Fruit fly (Drosophila melanogaster) whole organism, adult: Measurements from ENCODE around the gene qtc.

ENCODE experiments used
- CG11617 ChIP-seq: fragments of 200-800 bp; sonication (Bioruptor generic); optimal IDR thresholded peaks from 2 replicates; lab custom pipeline; 2017; ENCODE audit warnings: mild to moderate bottlenecking, missing biosample characterization, missing genetic modification reagents, missing genetic modification characterization
- CG12768 ChIP-seq: fragments of 200-800 bp; sonication (Bioruptor generic); optimal IDR thresholded peaks from 2 replicates; lab custom pipeline; 2017; ENCODE audit warnings: missing biosample characterization, missing genetic modification characterization, mild to moderate bottlenecking, moderate library complexity, missing genetic modification reagents
- CG14711 ChIP-seq: fragments of 200-800 bp; sonication (Bioruptor generic); optimal IDR thresholded peaks from 2 replicates; lab custom pipeline; 2018; ENCODE audit warnings: missing biosample characterization, mild to moderate bottlenecking, missing genetic modification characterization, moderate library complexity
- CG1620 ChIP-seq: fragments of 200-800 bp; sonication (Bioruptor generic); optimal IDR thresholded peaks from 2 replicates; lab custom pipeline; 2016; ENCODE audit warnings: missing biosample characterization, missing genetic modification characterization
- CG33017 ChIP-seq: fragments of 200-800 bp; sonication (Bioruptor generic); optimal IDR thresholded peaks from 2 replicates; lab custom pipeline; 2018; ENCODE audit warnings: missing biosample characterization, mild to moderate bottlenecking, missing genetic modification characterization, moderate library complexity
- CG5204 ChIP-seq: fragments of 200-800 bp; sonication (Bioruptor generic); optimal IDR thresholded peaks from 2 replicates; lab custom pipeline; 2016; ENCODE audit warnings: missing biosample characterization, missing genetic modification characterization
- CG7045 ChIP-seq: fragments of 200-800 bp; sonication (Bioruptor generic); optimal IDR thresholded peaks from 2 replicates; lab custom pipeline; 2017; ENCODE audit warnings: missing biosample characterization, mild to moderate bottlenecking, missing genetic modification characterization
- CG7101 ChIP-seq: fragments of 200-800 bp; sonication (Bioruptor generic); optimal IDR thresholded peaks from 2 replicates; lab custom pipeline; 2018; ENCODE audit warnings: missing biosample characterization, mild to moderate bottlenecking, missing genetic modification characterization, moderate library complexity
- Clk ChIP-seq: fragments of 200-800 bp; sonication (Bioruptor generic); optimal IDR thresholded peaks from 2 replicates; lab custom pipeline; 2017; ENCODE audit warnings: missing biosample characterization, missing genetic modification characterization
- Crg-1 ChIP-seq: fragments of 200-800 bp; sonication (Bioruptor generic); optimal IDR thresholded peaks from 2 replicates; lab custom pipeline; 2016; ENCODE audit warnings: missing biosample characterization, missing genetic modification characterization
- Hr96 ChIP-seq: fragments of 200-800 bp; sonication (Bioruptor generic); optimal IDR thresholded peaks from 2 replicates; lab custom pipeline; 2016; ENCODE audit warnings: missing biosample characterization, missing genetic modification characterization
- Mnt ChIP-seq: fragments of 200-800 bp; sonication (Bioruptor generic); optimal IDR thresholded peaks from 2 replicates; lab custom pipeline; 2016; ENCODE audit warnings: missing biosample characterization, mild to moderate bottlenecking, missing genetic modification characterization
- bab1 ChIP-seq: fragments of 200-800 bp; sonication (Bioruptor generic); optimal IDR thresholded peaks from 3 replicates; lab custom pipeline; 2019; ENCODE audit warnings: missing biosample characterization, mild to moderate bottlenecking, missing genetic modification characterization, moderate library complexity
- cic ChIP-seq: fragments of 200-800 bp; sonication (Bioruptor generic); optimal IDR thresholded peaks from 2 replicates; lab custom pipeline; 2017; ENCODE audit warnings: missing biosample characterization, mild to moderate bottlenecking, missing genetic modification characterization, moderate library complexity
- cnc ChIP-seq, 2 experiments: fragments of >200 bp; optimal IDR thresholded peaks; 2 replicates each; lab custom pipeline; 2017
- kay ChIP-seq: fragments of 200-800 bp; sonication (Bioruptor generic); peaks from one replicate; lab custom pipeline; 2016; ENCODE audit warnings: missing biosample characterization, missing genetic modification characterization, borderline replicate concordance
- ovo ChIP-seq: fragments of 200-800 bp; sonication (Bioruptor generic); optimal IDR thresholded peaks from 2 replicates; lab custom pipeline; 2016; ENCODE audit warnings: missing biosample characterization, missing genetic modification characterization
- pad ChIP-seq: fragments of 200-800 bp; sonication (Bioruptor generic); optimal IDR thresholded peaks from 3 replicates; lab custom pipeline; 2017; ENCODE audit warnings: missing biosample characterization, missing genetic modification characterization, mild to moderate bottlenecking, moderate library complexity, missing genetic modification reagents
- tj ChIP-seq: fragments of 200-800 bp; sonication (Bioruptor generic); optimal IDR thresholded peaks from 3 replicates; lab custom pipeline; 2017; ENCODE audit warnings: missing biosample characterization, mild to moderate bottlenecking, missing genetic modification characterization, moderate library complexity
- toe ChIP-seq: fragments of 200-800 bp; sonication (Bioruptor generic); optimal IDR thresholded peaks from 2 replicates; lab custom pipeline; 2016; ENCODE audit warnings: missing biosample characterization, missing genetic modification characterization

qtc gene

DNA sequence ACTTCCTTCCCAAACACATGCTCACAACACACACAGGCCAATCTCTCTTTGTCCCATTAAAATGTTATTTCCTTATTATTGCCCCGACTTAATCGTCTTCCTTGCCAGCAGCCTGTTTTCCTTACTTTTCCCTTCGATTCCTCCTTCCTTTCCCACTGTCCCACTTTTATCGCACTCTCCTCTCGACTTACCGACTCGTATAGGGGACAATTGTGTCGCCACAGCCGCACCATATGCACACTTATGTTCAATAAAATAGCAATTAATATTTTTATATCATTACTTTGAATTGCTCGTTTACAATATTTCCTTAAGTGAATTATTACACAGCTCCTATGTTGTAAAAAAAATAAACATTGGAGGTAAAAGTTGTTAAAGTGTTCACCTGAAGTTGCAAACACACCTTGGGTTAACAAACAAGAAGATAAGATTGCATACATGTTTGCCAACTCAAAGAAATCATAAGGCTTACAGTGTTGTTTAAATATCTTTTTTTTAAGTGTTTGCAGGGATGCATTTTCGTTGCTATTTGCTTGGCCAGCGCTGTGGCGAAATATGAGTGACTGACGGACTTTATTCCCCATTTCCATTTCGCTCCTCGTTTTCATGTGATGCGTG, 26.4 kb downstream of the qtc start:
- TF ChIP-seq bab1 (GFP tag; lab: Kevin White, UChicago) (peak; percentile 74), cnc (optimal IDR thresholded peaks at IDR 0.05; lab: Kevin White, UChicago) (no peak), ovo (GFP tag; lab: Kevin White, UChicago) (no peak), CG14711 (tag; lab: Kevin White, UChicago) (peak; percentile 49), CG12768 (GFP tag; lab: Kevin White, UChicago) (no peak), Clk (no peak), CG11617 (peak; percentile 35), Crg-1 (GFP tag; lab: Kevin White, UChicago) (peak; percentile 30), pad (GFP tag; lab: Kevin White, UChicago) (peak; percentile 25), CG5204 (GFP tag; lab: Kevin White, UChicago) (no peak), CG33017 (tag; lab: Kevin White, UChicago) (no peak), cic (no peak), tj (peak; percentile 9), toe (no peak), CG7101 (tag; lab: Kevin White, UChicago) (peak; percentile 47), CG7045 (no peak), Hr96 (peak; percentile 35), kay (GFP tag; lab: Kevin White, UChicago) (peak; percentile 24), CG1620 (GFP tag; lab: Kevin White, UChicago) (no peak), Mnt (GFP tag; lab: Kevin White, UChicago) (no peak)

dm6 chr2L:5088649-5089270, 28.1 kb downstream of the qtc start:
- peak; percentile 91 for TF ChIP-seq tj
- TF ChIP-seq bab1 (GFP tag; lab: Kevin White, UChicago) = no peak

DNA sequence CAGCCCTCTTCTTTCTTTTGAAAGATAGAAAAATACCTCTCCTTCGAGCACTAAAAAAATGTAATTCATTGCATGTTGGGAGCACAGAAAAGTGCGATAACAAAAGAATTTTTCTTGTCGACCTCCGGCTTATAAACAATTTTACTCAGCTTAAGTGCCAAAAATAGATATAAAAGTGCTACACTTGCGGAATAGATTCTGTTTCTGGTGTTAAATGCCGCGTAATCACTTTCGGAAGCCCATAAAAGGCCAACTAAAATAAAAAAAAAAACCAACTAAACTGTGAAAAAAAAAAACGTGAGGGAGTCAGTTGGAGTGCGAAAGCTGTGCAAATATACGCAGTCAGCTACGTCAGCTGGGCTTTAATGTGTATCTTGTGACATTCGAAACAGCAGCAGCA, 29.0 kb downstream of the qtc start:
- TF ChIP-seq CG12768 (GFP tag; lab: Kevin White, UChicago) (no peak), tj (peak; percentile 94)

DNA sequence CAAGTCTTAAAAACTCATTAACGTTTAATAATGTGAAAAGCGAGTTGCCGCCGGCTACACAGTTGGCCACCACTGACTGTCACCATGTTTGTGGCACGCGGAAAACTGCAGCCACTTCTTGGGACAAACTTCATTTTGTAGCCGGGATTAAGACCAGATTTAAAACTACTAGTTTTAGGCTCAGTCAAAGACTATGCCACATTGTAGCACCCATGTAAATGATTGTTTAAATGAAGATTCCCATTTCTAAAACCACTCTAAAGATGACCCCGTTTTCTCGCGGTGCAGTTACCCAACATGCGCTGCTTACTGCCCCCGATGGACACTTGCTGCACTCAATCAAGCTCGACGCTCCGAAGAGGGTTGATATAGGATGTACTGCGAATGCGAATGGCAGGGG, 29.7 kb downstream of the qtc start:
- TF ChIP-seq CG11617 (no peak), pad (GFP tag; lab: Kevin White, UChicago) (no peak), Crg-1 (GFP tag; lab: Kevin White, UChicago) (no peak), CG5204 (GFP tag; lab: Kevin White, UChicago) (no peak), Hr96 (no peak), Clk (no peak), CG7101 (tag; lab: Kevin White, UChicago) (no peak), kay (GFP tag; lab: Kevin White, UChicago) (no peak), CG7045 (no peak), cnc (optimal IDR thresholded peaks at IDR 0.05; lab: Kevin White, UChicago) (no peak), CG12768 (GFP tag; lab: Kevin White, UChicago) (no peak), CG33017 (tag; lab: Kevin White, UChicago) (no peak), cic (no peak)

dm6 chr2L:5092145-5092544, 31.5 kb downstream of the qtc start:
- TF ChIP-seq CG12768 (GFP tag; lab: Kevin White, UChicago) (peak; percentile 13), CG11617 (no peak), CG5204 (GFP tag; lab: Kevin White, UChicago) (no peak), CG1620 (GFP tag; lab: Kevin White, UChicago) (no peak), cnc (optimal IDR thresholded peaks at IDR 0.05; lab: Kevin White, UChicago) (no peak), CG7045 (no peak), bab1 (GFP tag; lab: Kevin White, UChicago) (no peak), CG14711 (tag; lab: Kevin White, UChicago) (no peak)

DNA sequence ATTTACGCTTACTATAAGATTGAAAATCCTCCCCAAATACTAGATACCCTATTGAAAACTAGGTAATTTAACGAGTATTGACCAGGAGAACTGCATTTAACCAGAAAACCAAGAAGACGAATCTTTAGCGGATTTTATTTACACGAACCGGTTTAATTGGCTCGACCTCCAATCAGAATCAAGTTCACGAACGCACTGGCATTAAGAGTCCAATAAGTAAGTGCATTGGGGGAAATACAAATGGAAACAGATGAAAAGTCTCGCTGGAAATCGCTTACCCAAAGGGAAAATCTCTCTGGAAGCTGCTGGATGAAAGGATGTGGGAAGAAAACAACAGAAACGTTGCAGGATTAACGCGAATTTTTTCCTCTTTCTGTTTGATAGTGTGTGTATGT, 32.0 kb downstream of the qtc start:
- TF ChIP-seq Hr96 (no peak), CG11617 (no peak), CG1620 (GFP tag; lab: Kevin White, UChicago) (no peak), CG12768 (GFP tag; lab: Kevin White, UChicago) (no peak), CG33017 (tag; lab: Kevin White, UChicago) (no peak), toe (no peak), Mnt (GFP tag; lab: Kevin White, UChicago) (no peak), CG5204 (GFP tag; lab: Kevin White, UChicago) (no peak), CG7101 (tag; lab: Kevin White, UChicago) (no peak), bab1 (GFP tag; lab: Kevin White, UChicago) (no peak), Clk (no peak), pad (GFP tag; lab: Kevin White, UChicago) (no peak), tj (no peak), CG7045 (no peak), ovo (GFP tag; lab: Kevin White, UChicago) (no peak), cnc (optimal IDR thresholded peaks at IDR 0.05; lab: Kevin White, UChicago) (no peak), CG14711 (tag; lab: Kevin White, UChicago) (no peak)
